Fruit fly (Drosophila melanogaster): ENCODE data around the gene yellow-k.

Gene yellow-k

DNA sequence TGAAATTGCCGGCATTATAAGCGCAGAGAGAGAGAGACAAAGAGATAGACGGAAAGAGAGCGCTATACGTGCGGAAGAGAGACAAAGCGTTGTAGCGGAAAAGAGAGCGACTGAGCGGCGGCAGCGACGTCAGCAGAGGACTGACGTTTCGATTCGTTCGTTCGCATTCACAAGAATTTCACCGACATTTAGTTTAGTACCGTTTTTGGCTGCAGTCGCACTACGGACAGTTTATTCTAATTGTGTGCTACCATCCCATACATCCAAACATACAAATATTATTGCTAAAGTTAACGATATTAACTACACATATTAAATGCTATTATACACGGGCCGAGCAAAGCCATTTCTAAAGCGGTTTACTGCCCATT lies 14.8 kb downstream of the yellow-k start, which contains the start of gene CrebA:
TSS of gene CrebA (plus strand) at position 168 of the 371 bp plus-strand sequence.
- TF ChIP-seq Rel (GFP tag; optimal IDR thresholded peaks at IDR 0.05) (no peak), Rel (tag; optimal IDR thresholded peaks at IDR 0.05) (peak; percentile 18), Hnf4 (GFP tag; optimal IDR thresholded peaks at IDR 0.05) (no peak), Hr78 (GFP tag; optimal IDR thresholded peaks at IDR 0.05) (no peak), Jra (GFP tag; optimal IDR thresholded peaks at IDR 0.05) (no peak), fru (GFP tag; optimal IDR thresholded peaks at IDR 0.05) (no peak), tai (GFP tag; optimal IDR thresholded peaks at IDR 0.05) (no peak), Mio (GFP tag; optimal IDR thresholded peaks at IDR 0.05) (no peak), psq (GFP tag; optimal IDR thresholded peaks at IDR 0.05) (no peak), jim (GFP tag; optimal IDR thresholded peaks at IDR 0.05) (no peak), woc (GFP tag; optimal IDR thresholded peaks at IDR 0.05) (no peak), Myc (optimal IDR thresholded peaks at IDR 0.05) (no peak), GATAd (GFP tag; optimal IDR thresholded peaks at IDR 0.05) (no peak), sage (GFP tag; optimal IDR thresholded peaks at IDR 0.05) (peak; percentile 31), br (GFP tag; optimal IDR thresholded peaks at IDR 0.05) (no peak), Dif (GFP tag; optimal IDR thresholded peaks at IDR 0.05; ENCODE audit: partially characterized antibody) (peak; percentile 91), Vsx2 (GFP tag; optimal IDR thresholded peaks at IDR 0.05; ENCODE audit: partially characterized antibody) (peak; percentile 81), sv (GFP tag; optimal IDR thresholded peaks at IDR 0.05) (no peak), pan (optimal IDR thresholded peaks at IDR 0.05) (no peak), CG9705 (GFP tag; optimal IDR thresholded peaks at IDR 0.05) (no peak), rgr (GFP tag; optimal IDR thresholded peaks at IDR 0.05) (no peak), Dfd (GFP tag; optimal IDR thresholded peaks at IDR 0.05) (no peak), CG32264 (GFP tag; optimal IDR thresholded peaks at IDR 0.05) (no peak), brk (GFP tag; optimal IDR thresholded peaks at IDR 0.05) (no peak), lola (GFP tag; optimal IDR thresholded peaks at IDR 0.05) (no peak), dmrt93B (GFP tag; optimal IDR thresholded peaks at IDR 0.05) (no peak), dl (GFP tag; optimal IDR thresholded peaks at IDR 0.05; ENCODE audit: insufficient read depth in 1 of 2, partially characterized antibody in 2 of 2) (peak; percentile 83 to 89), Abd-B (GFP tag; optimal IDR thresholded peaks at IDR 0.05) (no peak), CrebA (GFP tag; optimal IDR thresholded peaks at IDR 0.05; ENCODE audit: borderline replicate concordance) (no peak), h (GFP tag; optimal IDR thresholded peaks at IDR 0.05) (no peak), N (GFP tag; optimal IDR thresholded peaks at IDR 0.05) (no peak), Sp1 (GFP tag; optimal IDR thresholded peaks at IDR 0.05) (no peak), ey (GFP tag; optimal IDR thresholded peaks at IDR 0.05) (no peak), dsf (GFP tag; optimal IDR thresholded peaks at IDR 0.05; ENCODE audit: borderline replicate concordance) (no peak), usp (GFP tag; optimal IDR thresholded peaks at IDR 0.05) (no peak), HLH106 (tag; optimal IDR thresholded peaks at IDR 0.05) (no peak), OdsH (GFP tag; optimal IDR thresholded peaks at IDR 0.05) (no peak), Hr83 (GFP tag; optimal IDR thresholded peaks at IDR 0.05; ENCODE audit: poor library complexity, severe bottlenecking) (peak; percentile 80), foxo (GFP tag; optimal IDR thresholded peaks at IDR 0.05) (no peak)

- TF ChIP-seq br (GFP tag; optimal IDR thresholded peaks at IDR 0.05) (no peak), woc (GFP tag; optimal IDR thresholded peaks at IDR 0.05) (peak; percentile 20), dl (GFP tag; optimal IDR thresholded peaks at IDR 0.05; ENCODE audit: insufficient read depth in 1 of 2, partially characterized antibody in 2 of 2) (peak in 1 of 2 experiments; percentile 51), Rel (GFP tag; optimal IDR thresholded peaks at IDR 0.05) (no peak), Rel (tag; optimal IDR thresholded peaks at IDR 0.05) (peak; percentile 77), Hnf4 (GFP tag; optimal IDR thresholded peaks at IDR 0.05) (no peak), h (GFP tag; optimal IDR thresholded peaks at IDR 0.05) (no peak), ey (GFP tag; optimal IDR thresholded peaks at IDR 0.05) (no peak), sage (GFP tag; optimal IDR thresholded peaks at IDR 0.05) (no peak), CG9705 (GFP tag; optimal IDR thresholded peaks at IDR 0.05) (no peak), jim (GFP tag; optimal IDR thresholded peaks at IDR 0.05) (no peak), usp (GFP tag; optimal IDR thresholded peaks at IDR 0.05) (no peak), N (GFP tag; optimal IDR thresholded peaks at IDR 0.05) (peak; percentile 44)
These were observed 15.4 kb downstream of the yellow-k start for dm6 chr3L:15535800-15536225.

- TF ChIP-seq fru (GFP tag; optimal IDR thresholded peaks at IDR 0.05): no peak
- no peak for TF ChIP-seq pan (optimal IDR thresholded peaks at IDR 0.05)
- TF ChIP-seq foxo (GFP tag; optimal IDR thresholded peaks at IDR 0.05): no peak
- TF ChIP-seq N (GFP tag; optimal IDR thresholded peaks at IDR 0.05): no peak
- no peak for TF ChIP-seq sage (GFP tag; optimal IDR thresholded peaks at IDR 0.05)
- TF ChIP-seq lola (GFP tag; optimal IDR thresholded peaks at IDR 0.05): no peak
- TF ChIP-seq Jra (GFP tag; optimal IDR thresholded peaks at IDR 0.05): no peak
- TF ChIP-seq OdsH (GFP tag; optimal IDR thresholded peaks at IDR 0.05): no peak
- no peak for TF ChIP-seq br (GFP tag; optimal IDR thresholded peaks at IDR 0.05)
- no peak for TF ChIP-seq dmrt93B (GFP tag; optimal IDR thresholded peaks at IDR 0.05)
- TF ChIP-seq usp (GFP tag; optimal IDR thresholded peaks at IDR 0.05): no peak
- TF ChIP-seq HLH106 (tag; optimal IDR thresholded peaks at IDR 0.05): no peak
- TF ChIP-seq Dfd (GFP tag; optimal IDR thresholded peaks at IDR 0.05): no peak
- TF ChIP-seq Myc (optimal IDR thresholded peaks at IDR 0.05): no peak
- TF ChIP-seq Hr83 (GFP tag; optimal IDR thresholded peaks at IDR 0.05; ENCODE audit: poor library complexity, severe bottlenecking): no peak
- TF ChIP-seq Sp1 (GFP tag; optimal IDR thresholded peaks at IDR 0.05): no peak
These were observed 16.1 kb downstream of the yellow-k start for dm6 chr3L:15536550-15536949.
